Worm (Caenorhabditis elegans) whole organism, L4/young adult: Measurements from ENCODE around the gene nhr-25.

ENCODE experiments used
- dao-5 ChIP-seq: sonication (generic microtip); optimal IDR thresholded peaks from 2 replicates; lab custom pipeline; 2016; ENCODE audit warnings: missing genotype, missing genetic modification characterization, moderate library complexity, missing compliant biosample characterization
- him-1 ChIP-seq: sonication (generic microtip); optimal IDR thresholded peaks from 2 replicates; lab custom pipeline; 2016; ENCODE audit warnings: missing genotype, missing genetic modification reagents, missing genetic modification characterization, missing compliant biosample characterization

DNA sequence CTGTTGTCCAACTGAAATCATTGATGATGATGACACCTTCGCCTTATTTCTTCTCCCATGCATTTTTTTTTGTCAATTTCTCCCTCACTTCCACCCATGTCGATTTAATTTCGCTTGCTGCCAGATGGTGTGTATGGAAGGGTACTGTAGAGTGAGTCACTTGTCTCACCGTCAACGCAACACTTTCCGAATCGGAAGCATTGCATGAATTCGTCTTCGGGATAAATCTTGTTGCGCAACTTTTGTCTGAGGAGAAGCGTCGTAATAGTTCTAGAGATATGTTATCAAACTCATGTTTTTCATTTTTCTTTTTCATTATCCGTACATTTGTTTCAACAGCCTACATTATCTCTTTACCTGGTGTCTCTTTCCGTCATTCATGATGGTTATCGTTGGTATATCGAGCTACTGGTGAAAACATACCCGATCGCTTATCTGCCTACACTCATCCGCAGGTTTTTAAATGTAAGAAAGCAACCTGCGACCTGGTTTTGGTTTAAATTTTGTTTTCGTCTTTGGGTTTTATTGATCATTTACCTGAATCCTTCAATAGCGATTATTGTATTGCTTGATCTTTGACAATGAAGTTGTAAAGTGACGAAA is 3.7 kb upstream of the nhr-25 start:
- TF ChIP-seq him-1 (tag; lab: Kevin White, UChicago), result no peak
- TF ChIP-seq dao-5 (tag; lab: Kevin White, UChicago), result no peak
